Fruit fly (Drosophila melanogaster): Measurements from ENCODE around the gene CG9121.

Gene CG9121

dm6 chr2L:5043495-5044146 is 7.2 kb downstream of the CG9121 start (continued):
- TF ChIP-seq CG1647 (GFP tag; optimal IDR thresholded peaks at IDR 0.05) (peak; percentile 9), zfh1 (GFP tag; IDR thresholded peaks at IDR 0.05) (0 out of 3 replicates have a peak, but pooled peaks have one; percentile 34), Nf-YC (tag; optimal IDR thresholded peaks at IDR 0.05) (peak; percentile 14), CG12104 (GFP tag; optimal IDR thresholded peaks at IDR 0.05) (peak; percentile 19), CG32767 (GFP tag; IDR thresholded peaks at IDR 0.05) (0 out of 2 replicates have a peak, but pooled peaks have one; percentile 31), D (optimal IDR thresholded peaks at IDR 0.05) (no peak), D (GFP tag; optimal IDR thresholded peaks at IDR 0.05) (peak; percentile 46), Xbp1 (GFP tag; optimal IDR thresholded peaks at IDR 0.05) (peak; percentile 63), CG2712 (tag; optimal IDR thresholded peaks at IDR 0.05) (peak; percentile 40), nerfin-1 (tag; optimal IDR thresholded peaks at IDR 0.05) (peak; percentile 67), CG15479 (GFP tag; optimal IDR thresholded peaks at IDR 0.05) (peak; percentile 64), hbn (GFP tag; IDR thresholded peaks at IDR 0.05; ENCODE audit: partially characterized antibody) (no peak), CG10366 (GFP tag; IDR thresholded peaks at IDR 0.05) (peak; percentile 32; the same call in 1 of the 2 replicates), CG17359 (tag; optimal IDR thresholded peaks at IDR 0.05) (peak; percentile 46), Optix (GFP tag; IDR thresholded peaks at IDR 0.05) (peak; percentile 44; the same call in 1 of the 3 replicates), CG4424 (GFP tag; optimal IDR thresholded peaks at IDR 0.05) (peak; percentile 41)

- TF ChIP-seq Antp (GFP tag; optimal IDR thresholded peaks at IDR 0.05) = peak; percentile 64
- no peak for TF ChIP-seq Eip74EF (GFP tag; optimal IDR thresholded peaks at IDR 0.05)
- no peak for TF ChIP-seq corto (GFP tag; optimal IDR thresholded peaks at IDR 0.05)
- peak; percentile 17 for TF ChIP-seq CG13424 (tag; optimal IDR thresholded peaks at IDR 0.05)
- no peak for TF ChIP-seq Six4 (GFP tag; optimal IDR thresholded peaks at IDR 0.05)
- peak; percentile 54 for TF ChIP-seq repo (GFP tag; optimal IDR thresholded peaks at IDR 0.05)
- TF ChIP-seq CG14710 (tag; optimal IDR thresholded peaks at IDR 0.05) = peak; percentile 86
- TF ChIP-seq Rx (GFP tag; IDR thresholded peaks at IDR 0.05) = 0 out of 2 replicates have a peak, but pooled peaks have one; percentile 4
- TF ChIP-seq CG31388 (GFP tag; optimal IDR thresholded peaks at IDR 0.05) = no peak
- TF ChIP-seq stwl (tag; optimal IDR thresholded peaks at IDR 0.05) = peak; percentile 94
- TF ChIP-seq fu2 (GFP tag; optimal IDR thresholded peaks at IDR 0.05) = peak; percentile 43
- TF ChIP-seq CG12391 (tag; optimal IDR thresholded peaks at IDR 0.05) = peak; percentile 53
- peak; percentile 91 for TF ChIP-seq CG2116 (GFP tag; optimal IDR thresholded peaks at IDR 0.05)
- peak; percentile 61 for TF ChIP-seq CG12769 (tag; optimal IDR thresholded peaks at IDR 0.05)
- TF ChIP-seq ash1 (GFP tag; optimal IDR thresholded peaks at IDR 0.05) = peak; percentile 58
- peak; percentile 8 for TF ChIP-seq Bteb2 (GFP tag; optimal IDR thresholded peaks at IDR 0.05)
- TF ChIP-seq CG18764 (GFP tag; optimal IDR thresholded peaks at IDR 0.05) = peak; percentile 59
- peak; percentile 41; the same call in 1 of the 2 replicates for TF ChIP-seq Xrp1 (GFP tag; IDR thresholded peaks at IDR 0.05)
- peak; percentile 32 for TF ChIP-seq CG12942 (GFP tag; optimal IDR thresholded peaks at IDR 0.05)
- TF ChIP-seq CG6813 (GFP tag; optimal IDR thresholded peaks at IDR 0.05) = no peak
- TF ChIP-seq Sin3A (optimal IDR thresholded peaks at IDR 0.05) = peak; percentile 68
- TF ChIP-seq CG18262 (tag; optimal IDR thresholded peaks at IDR 0.05) = no peak
- peak; percentile 17 for TF ChIP-seq CG7556 (GFP tag; optimal IDR thresholded peaks at IDR 0.05)
- peak; percentile 23 for TF ChIP-seq dmrt11E (tag; optimal IDR thresholded peaks at IDR 0.05)
- TF ChIP-seq rib (GFP tag; IDR thresholded peaks at IDR 0.05) = peak; percentile 77
- TF ChIP-seq CG32772 (GFP tag; IDR thresholded peaks at IDR 0.05) = 0 out of 2 replicates have a peak, but pooled peaks have one; percentile 13
- TF ChIP-seq Dref (GFP tag; IDR thresholded peaks at IDR 0.05) = peak; percentile 55
- TF ChIP-seq CG13894 (tag; optimal IDR thresholded peaks at IDR 0.05) = peak; percentile 34
- peak; percentile 47 for TF ChIP-seq lab (GFP tag; optimal IDR thresholded peaks at IDR 0.05)
- no peak for TF ChIP-seq vnd (GFP tag; IDR thresholded peaks at IDR 0.05; ENCODE audit: partially characterized antibody)
- TF ChIP-seq Nf-YC (tag; optimal IDR thresholded peaks at IDR 0.05) = peak; percentile 16
- no peak for TF ChIP-seq CG5953 (GFP tag; IDR thresholded peaks at IDR 0.05)
- peak; percentile 22; the same call in 1 of the 2 replicates for TF ChIP-seq CG9215 (GFP tag; IDR thresholded peaks at IDR 0.05)
- no peak for TF ChIP-seq B-H1 (GFP tag; IDR thresholded peaks at IDR 0.05)
These were observed 7.8 kb downstream of the CG9121 start, which contains the start of the genes CG33995, CG44000 and CG44001 for dm6 chr2L:5043043-5043442. Gene CG33995 (plus strand): TSS chr2L:5043270. Gene CG44000 (plus strand): TSS chr2L:5043270. Gene CG44001 (plus strand): TSS chr2L:5043270.

Measured in whole organism, embryonic.